Worm (Caenorhabditis elegans) whole organism, L1 larva: ENCODE measurements around the gene Y54G11A.7.
"Not testable (repeated sequence)": the region's sequence is repeated elsewhere in the genome, so short reads cannot be mapped to it uniquely, and the experiment has no call there.

ENCODE experiments used
- ceh-63 ChIP-seq: fragments of 200-800 bp; sonication (Bioruptor generic); optimal IDR thresholded peaks from 2 replicates; lab custom pipeline; 2018; ENCODE audit warnings: mild to moderate bottlenecking, missing genetic modification characterization, missing compliant biosample characterization
- ceh-88 ChIP-seq: fragments of 200-800 bp; sonication (Bioruptor generic); IDR thresholded peaks from 2 replicates; pipeline ENCODE4 v1.3.6; 2022; ENCODE audit warnings: missing genetic modification characterization, missing compliant biosample characterization
- elt-3 ChIP-seq, 6 experiments: fragments of 150-350 bp in 1 of 6; sonication (generic microtip); optimal IDR thresholded peaks; 2 replicates each; lab custom pipeline; 2017 to 2018; ENCODE audit warnings: missing biosample characterization in 6 of 6, missing genetic modification characterization in 6 of 6, inconsistent platforms in 1 of 6
- lin-13 ChIP-seq: fragments of 150-350 bp; optimal IDR thresholded peaks from 2 replicates; lab custom pipeline; 2014; ENCODE audit warnings: missing biosample characterization, missing genetic modification reagents, missing genetic modification characterization
- lsy-2 ChIP-seq, 2 experiments: fragments of 150-350 bp; optimal IDR thresholded peaks; 2 replicates each; lab custom pipeline; 2014; ENCODE audit warnings: missing biosample characterization in 2 of 2, missing genetic modification characterization in 2 of 2
- mdl-1 ChIP-seq, 2 experiments: fragments of 150-350 bp; optimal IDR thresholded peaks; 2 replicates each; lab custom pipeline; 2014 to 2017; ENCODE audit warnings: missing biosample characterization in 2 of 2, missing genetic modification characterization in 2 of 2, inconsistent platforms in 1 of 2
- nhr-77 ChIP-seq: fragments of 150-350 bp; optimal IDR thresholded peaks from 2 replicates; lab custom pipeline; 2014; ENCODE audit warnings: missing biosample characterization, missing genetic modification characterization
- sox-4 ChIP-seq: sonication (generic microtip); optimal IDR thresholded peaks from 2 replicates; lab custom pipeline; 2016; ENCODE audit warnings: missing genetic modification characterization, missing compliant biosample characterization

- not testable (repeated sequence) for TF ChIP-seq ceh-63; ceh-88; sox-4; nhr-77 (tag; lab: Kevin White, UChicago); lsy-2 (tag; optimal IDR thresholded peaks at IDR 0.05; lab: Kevin White, UChicago); mdl-1 (tag; optimal IDR thresholded peaks at IDR 0.05; lab: Kevin White, UChicago); elt-3 (tag; optimal IDR thresholded peaks at IDR 0.05; lab: Kevin White, UChicago); lin-13 (GFP tag; lab: Kevin White, UChicago)
Measured at ce11 chrII:14306160-14306559, 9.1 kb downstream of the Y54G11A.7 start, which contains the start of gene ctl-1.
